Worm (Caenorhabditis elegans): ENCODE data around the gene Y37E11B.10.

The Y37E11B.10 gene

ce11 chrIV:3642189-3642588 is 35.9 kb upstream of the Y37E11B.10 start, which contains the start of gene CC8.3:
TSS of gene CC8.3 (minus strand) at chrIV:3642289.
- TF ChIP-seq lir-1 (GFP tag; conservative IDR thresholded peaks at IDR 0.05): no peak
- no peak for TF ChIP-seq akir-1 (GFP tag; optimal IDR thresholded peaks at IDR 0.05)
- TF ChIP-seq F49E8.2 (tag; optimal IDR thresholded peaks at IDR 0.05; ENCODE audit: insufficient read depth): no peak
- no peak for TF ChIP-seq ztf-28 (GFP tag; IDR thresholded peaks at IDR 0.05)
- no peak for TF ChIP-seq repo-1 (tag; optimal IDR thresholded peaks at IDR 0.05)
- no peak for TF ChIP-seq snpc-4 (GFP tag; optimal IDR thresholded peaks at IDR 0.05)
- TF ChIP-seq snpc-4 (tag; optimal IDR thresholded peaks at IDR 0.05): no peak
- no peak for TF ChIP-seq ztf-25 (GFP tag; IDR thresholded peaks at IDR 0.05)
- TF ChIP-seq zfh-2 (GFP tag; conservative IDR thresholded peaks at IDR 0.05): no peak
- TF ChIP-seq ceh-79 (tag; optimal IDR thresholded peaks at IDR 0.05): no peak
- no peak for TF ChIP-seq cebp-2 (GFP tag; IDR thresholded peaks at IDR 0.05)
- no peak for TF ChIP-seq rcor-1 (GFP tag; IDR thresholded peaks at IDR 0.05)
- no peak for TF ChIP-seq sea-2 (GFP tag; IDR thresholded peaks at IDR 0.05)
- no peak for TF ChIP-seq nhr-120 (GFP tag; IDR thresholded peaks at IDR 0.05)
- no peak for TF ChIP-seq egl-44 (GFP tag; IDR thresholded peaks at IDR 0.05)
- no peak for TF ChIP-seq sdz-38 (tag; optimal IDR thresholded peaks at IDR 0.05)
- TF ChIP-seq dpl-1 (GFP tag; optimal IDR thresholded peaks at IDR 0.05): no peak

DNA sequence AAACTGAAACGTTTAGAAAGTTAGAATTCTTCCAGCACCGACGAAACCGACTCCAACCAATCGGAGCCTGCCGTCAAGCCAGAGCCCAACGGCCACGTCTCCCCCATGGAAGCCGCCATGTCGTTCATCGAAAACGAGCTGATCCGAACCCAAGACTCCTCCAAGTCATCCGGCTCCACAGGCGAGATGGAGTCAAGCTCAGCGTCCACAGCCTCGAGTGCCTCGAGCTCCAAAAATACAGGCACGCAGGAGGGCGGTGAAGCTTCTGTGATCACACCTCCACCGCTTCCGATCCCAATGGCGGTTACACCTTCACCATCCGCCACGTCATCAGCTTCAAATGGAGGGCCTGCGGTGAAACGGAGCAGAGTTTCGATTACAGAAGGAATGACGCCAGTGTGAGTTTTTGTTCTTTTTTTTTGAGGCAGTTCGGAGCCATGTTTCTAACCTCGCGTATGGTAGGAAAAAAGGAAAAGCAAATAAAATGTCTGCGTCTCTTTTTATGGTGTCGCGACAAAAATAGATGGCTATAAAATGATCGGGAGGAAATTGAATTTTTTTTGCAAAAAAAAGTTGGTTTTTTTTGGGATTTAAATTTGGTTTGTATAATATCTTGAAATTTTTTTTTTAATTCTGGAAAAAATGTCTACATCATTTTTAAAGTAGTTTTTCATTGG is 32.1 kb upstream of the Y37E11B.10 start:
- no peak for TF ChIP-seq mel-28 (tag; optimal IDR thresholded peaks at IDR 0.05; ENCODE audit: borderline replicate concordance)
- TF ChIP-seq egrh-3 (GFP tag; IDR thresholded peaks at IDR 0.05): peak; percentile 35; the same call in 1 of the 2 replicates
- peak; percentile 90 for TF ChIP-seq zfh-2 (GFP tag; conservative IDR thresholded peaks at IDR 0.05)
- no peak for TF ChIP-seq unc-130 (GFP tag; optimal IDR thresholded peaks at IDR 0.05)
- TF ChIP-seq hmg-20 (GFP tag; IDR thresholded peaks at IDR 0.05): no peak

- TF ChIP-seq lag-1 (GFP tag; IDR thresholded peaks at IDR 0.05) (no peak), snpc-4 (GFP tag; optimal IDR thresholded peaks at IDR 0.05) (no peak), snpc-4 (tag; optimal IDR thresholded peaks at IDR 0.05) (peak in 2 of 4 experiments; percentile 42 to 55), egl-44 (GFP tag; IDR thresholded peaks at IDR 0.05) (0 out of 2 replicates have a peak, but pooled peaks have one; percentile 39), F49E8.2 (tag; optimal IDR thresholded peaks at IDR 0.05; ENCODE audit: insufficient read depth) (no peak), rcor-1 (GFP tag; IDR thresholded peaks at IDR 0.05) (0 out of 2 replicates have a peak, but pooled peaks have one; percentile 13), sptf-2 (GFP tag; optimal IDR thresholded peaks at IDR 0.05) (peak; percentile 15), egrh-3 (GFP tag; IDR thresholded peaks at IDR 0.05) (peak; percentile 97), ccch-3 (GFP tag; optimal IDR thresholded peaks at IDR 0.05) (no peak), nfyb-1 (GFP tag; IDR thresholded peaks at IDR 0.05) (peak; percentile 76), K12H6.12 (tag; optimal IDR thresholded peaks at IDR 0.05) (peak; percentile 62), nhr-80 (tag; optimal IDR thresholded peaks at IDR 0.05) (peak; percentile 34), ceh-27 (GFP tag; optimal IDR thresholded peaks at IDR 0.05) (peak; percentile 53), T26A5.8 (tag; optimal IDR thresholded peaks at IDR 0.05) (no peak), gei-17 (GFP tag; optimal IDR thresholded peaks at IDR 0.05) (peak; percentile 57), zim-3 (tag; optimal IDR thresholded peaks at IDR 0.05) (no peak), lin-40 (tag; optimal IDR thresholded peaks at IDR 0.05) (peak; percentile 70), B0336.3 (GFP tag; IDR thresholded peaks at IDR 0.05) (peak; percentile 83; the same call in 1 of the 2 replicates), ztf-18 (tag; optimal IDR thresholded peaks at IDR 0.05) (peak; percentile 23), F52B5.7 (tag; optimal IDR thresholded peaks at IDR 0.05) (peak; percentile 10), let-526 (GFP tag; IDR thresholded peaks at IDR 0.05) (peak; percentile 52; the same call in 1 of the 2 replicates), hmg-20 (GFP tag; IDR thresholded peaks at IDR 0.05) (0 out of 2 replicates have a peak, but pooled peaks have one; percentile 2), F37B4.10 (GFP tag; IDR thresholded peaks at IDR 0.05) (no peak), hmg-1.2 (GFP tag; IDR thresholded peaks at IDR 0.05) (peak; percentile 75), B0035.1 (tag; optimal IDR thresholded peaks at IDR 0.05) (peak; percentile 12), tbp1 (GFP tag; optimal IDR thresholded peaks at IDR 0.05) (peak; percentile 20), cebp-1 (GFP tag; IDR thresholded peaks at IDR 0.05) (no peak), cebp-1 (tag; optimal IDR thresholded peaks at IDR 0.05) (peak; percentile 83), repo-1 (tag; optimal IDR thresholded peaks at IDR 0.05) (no peak), bed-2 (GFP tag; IDR thresholded peaks at IDR 0.05) (no peak)
Observed at ce11 chrIV:3636528-3637129, 30.4 kb upstream of the Y37E11B.10 start, which contains the start of gene madf-9. TSS of gene madf-9 (plus strand) at chrIV:3637079.

All from whole organism, young adult.